Comparison of ENCODE assay signal across 5 worm cellular contexts in genomic region chrX:12982725-12983124, ce11.
TF ChIP-seq lines count a peak whose summit lies in the region.

No protein-coding gene starts in this region.

TF ChIP-seq in whole organism, L1 larva, 84 proteins besides CTCF, POLR2A, EP300 and RAD21:
- TF ChIP-seq elt-2 (tag; optimal IDR thresholded peaks at IDR 0.05; lab: Kevin White, UChicago) = peak; percentile 11
- TF ChIP-seq zip-4 (GFP tag; optimal IDR thresholded peaks at IDR 0.05; lab: Kevin White, UChicago) = no peak
- TF ChIP-seq nhr-84 (tag; optimal IDR thresholded peaks at IDR 0.05; lab: Kevin White, UChicago) = no peak
- no peak for TF ChIP-seq mef-2 (tag; optimal IDR thresholded peaks at IDR 0.05; lab: Kevin White, UChicago)

TF ChIP-seq in whole organism, L2 larva, 48 proteins besides CTCF, POLR2A, EP300 and RAD21:
- TF ChIP-seq fos-1 (tag; optimal IDR thresholded peaks at IDR 0.05; lab: Kevin White, UChicago) = peak; percentile 25
- TF ChIP-seq blmp-1 (tag; optimal IDR thresholded peaks at IDR 0.05; lab: Kevin White, UChicago; ENCODE audit: insufficient read depth) = no peak

TF ChIP-seq in whole organism, L3 larva, 47 proteins besides CTCF, POLR2A, EP300 and RAD21:
- TF ChIP-seq elt-1 (tag; optimal IDR thresholded peaks at IDR 0.05; lab: Kevin White, UChicago) = no peak
- TF ChIP-seq elt-2 (tag; optimal IDR thresholded peaks at IDR 0.05; lab: Kevin White, UChicago) = peak; percentile 77
TF ChIP-seq in whole organism, L3 larva: peak in this region for 1.

TF ChIP-seq in whole organism, L4 larva, 104 proteins besides CTCF, POLR2A, EP300 and RAD21:
- no peak for TF ChIP-seq unc-39 (tag; optimal IDR thresholded peaks at IDR 0.05; lab: Kevin White, UChicago)
- TF ChIP-seq tra-1 (GFP tag; IDR thresholded peaks at IDR 0.05; lab: Robert Waterston, UW) = peak; percentile 88; the same call in 1 of the 2 replicates
- TF ChIP-seq lin-38 (GFP tag; IDR thresholded peaks at IDR 0.05; lab: Robert Waterston, UW) = 0 out of 2 replicates have a peak, but pooled peaks have one; percentile 4
- TF ChIP-seq dmd-6 (GFP tag; IDR thresholded peaks at IDR 0.05; lab: Robert Waterston, UW) = peak; percentile 87
- no peak for TF ChIP-seq duxl-1 (tag; optimal IDR thresholded peaks at IDR 0.05; lab: Kevin White, UChicago; ENCODE audit: poor library complexity)
- TF ChIP-seq Y105C5A.15 (GFP tag; IDR thresholded peaks at IDR 0.05; lab: Robert Waterston, UW) = no peak
- TF ChIP-seq hlh-11 (tag; optimal IDR thresholded peaks at IDR 0.05; lab: Kevin White, UChicago) = peak; percentile 56
- no peak for TF ChIP-seq pha-4 (GFP tag; IDR thresholded peaks at IDR 0.05; lab: Robert Waterston, UW)
- TF ChIP-seq pha-4 (tag; optimal IDR thresholded peaks at IDR 0.05; lab: Kevin White, UChicago) = no peak
- TF ChIP-seq nhr-10 (tag; optimal IDR thresholded peaks at IDR 0.05; lab: Kevin White, UChicago) = no peak
- peak; percentile 53 for TF ChIP-seq dve-1 (tag; optimal IDR thresholded peaks at IDR 0.05; lab: Kevin White, UChicago; ENCODE audit: insufficient read depth)
- TF ChIP-seq pqm-1 (tag; optimal IDR thresholded peaks at IDR 0.05; lab: Kevin White, UChicago) = peak; percentile 51
- TF ChIP-seq php-3 (GFP tag; IDR thresholded peaks at IDR 0.05; lab: Robert Waterston, UW) = peak; percentile 56; the same call in 1 of the 2 replicates
- TF ChIP-seq dpl-1 (GFP tag; optimal IDR thresholded peaks at IDR 0.05; lab: Kevin White, UChicago) = no peak
- TF ChIP-seq ceh-44 (GFP tag; IDR thresholded peaks at IDR 0.05; lab: Robert Waterston, UW) = no peak
- TF ChIP-seq daf-12 (tag; optimal IDR thresholded peaks at IDR 0.05; lab: Kevin White, UChicago) = no peak
- TF ChIP-seq daf-16 (GFP tag; optimal IDR thresholded peaks at IDR 0.05; lab: Kevin White, UChicago) = no peak
- peak; percentile 66 for TF ChIP-seq daf-16 (tag; optimal IDR thresholded peaks at IDR 0.05; lab: Kevin White, UChicago)
- TF ChIP-seq nhr-48 (tag; optimal IDR thresholded peaks at IDR 0.05; lab: Kevin White, UChicago) = peak; percentile 5

TF ChIP-seq in whole organism, young adult, 124 proteins besides CTCF, POLR2A, EP300 and RAD21:
- peak; percentile 76 for TF ChIP-seq nhr-80 (tag; optimal IDR thresholded peaks at IDR 0.05; lab: Kevin White, UChicago)
- TF ChIP-seq K11D2.4 (GFP tag; IDR thresholded peaks at IDR 0.05; lab: Robert Waterston, UW) = no peak
- TF ChIP-seq let-607 (tag; optimal IDR thresholded peaks at IDR 0.05; lab: Kevin White, UChicago) = peak in 1 of 2 experiments; percentile 37
